Worm (Caenorhabditis elegans): ENCODE data around the gene math-41.

math-41 gene

ce11 chrII:1869120-1869519 is 44.7 kb downstream of the math-41 start, which contains the start of gene math-14:
Gene math-14 (plus strand): TSS chrII:1869420.
- TF ChIP-seq ceh-43 (GFP tag; optimal IDR thresholded peaks at IDR 0.05) (no peak), nhr-2 (tag; optimal IDR thresholded peaks at IDR 0.05) (no peak), unc-120 (tag; optimal IDR thresholded peaks at IDR 0.05; ENCODE audit: poor library complexity, severe bottlenecking) (no peak), hlh-1 (tag; optimal IDR thresholded peaks at IDR 0.05) (no peak), nhr-237 (tag; optimal IDR thresholded peaks at IDR 0.05) (no peak), unc-62 (GFP tag; optimal IDR thresholded peaks at IDR 0.05) (no peak), mep-1 (tag; optimal IDR thresholded peaks at IDR 0.05) (no peak), mab-5 (tag; optimal IDR thresholded peaks at IDR 0.05) (no peak), snpc-4 (tag; optimal IDR thresholded peaks at IDR 0.05) (no peak), unc-39 (tag; optimal IDR thresholded peaks at IDR 0.05) (no peak), blmp-1 (tag; optimal IDR thresholded peaks at IDR 0.05) (no peak), ztf-11 (tag; optimal IDR thresholded peaks at IDR 0.05) (no peak), nhr-12 (tag; optimal IDR thresholded peaks at IDR 0.05) (no peak), bed-3 (GFP tag; optimal IDR thresholded peaks at IDR 0.05) (no peak), tbx-8 (GFP tag; optimal IDR thresholded peaks at IDR 0.05) (no peak), pha-4 (tag; optimal IDR thresholded peaks at IDR 0.05) (no peak), nhr-76 (tag; optimal IDR thresholded peaks at IDR 0.05) (no peak)

ce11 chrII:1870875-1871592 is 46.6 kb downstream of the math-41 start, which contains the start of gene math-10:
Gene math-10 (plus strand): TSS chrII:1871542.
- no peak for TF ChIP-seq lin-32 (GFP tag; optimal IDR thresholded peaks at IDR 0.05)
- no peak for TF ChIP-seq ceh-83 (GFP tag; optimal IDR thresholded peaks at IDR 0.05)
- no peak for TF ChIP-seq nhr-76 (tag; optimal IDR thresholded peaks at IDR 0.05)
- TF ChIP-seq tbx-8 (GFP tag; optimal IDR thresholded peaks at IDR 0.05): no peak

ce11 chrII:1875658-1876057 is 51.2 kb downstream of the math-41 start, which contains the start of gene math-13:
Gene math-13 (plus strand): TSS chrII:1875958.
- TF ChIP-seq nhr-76 (tag; optimal IDR thresholded peaks at IDR 0.05): no peak
- no peak for TF ChIP-seq sptf-1 (tag; optimal IDR thresholded peaks at IDR 0.05)

ce11 chrII:1878663-1879062 is 54.2 kb downstream of the math-41 start, which contains the start of gene math-16:
Gene math-16 (minus strand): TSS chrII:1878763.
- TF ChIP-seq pha-4 (tag; optimal IDR thresholded peaks at IDR 0.05): no peak
- TF ChIP-seq mab-5 (tag; optimal IDR thresholded peaks at IDR 0.05): no peak
- TF ChIP-seq tbx-8 (GFP tag; optimal IDR thresholded peaks at IDR 0.05): no peak
- no peak for TF ChIP-seq snpc-4 (tag; optimal IDR thresholded peaks at IDR 0.05)
- no peak for TF ChIP-seq mep-1 (tag; optimal IDR thresholded peaks at IDR 0.05)
- no peak for TF ChIP-seq unc-39 (tag; optimal IDR thresholded peaks at IDR 0.05)
- TF ChIP-seq cnd-1 (tag; optimal IDR thresholded peaks at IDR 0.05): no peak
- no peak for TF ChIP-seq ces-1 (GFP tag; optimal IDR thresholded peaks at IDR 0.05)
- no peak for TF ChIP-seq mls-2 (tag; optimal IDR thresholded peaks at IDR 0.05)
- TF ChIP-seq nhr-12 (tag; optimal IDR thresholded peaks at IDR 0.05): no peak
- no peak for TF ChIP-seq lin-13 (tag; optimal IDR thresholded peaks at IDR 0.05)
- TF ChIP-seq zip-8 (tag; optimal IDR thresholded peaks at IDR 0.05): no peak
- no peak for TF ChIP-seq bed-3 (GFP tag; optimal IDR thresholded peaks at IDR 0.05)
